Fruit fly (Drosophila melanogaster) whole organism, prepupa: ENCODE data around the gene CG6178.

Source experiments
- Blimp-1 ChIP-seq: fragments of 200-800 bp; sonication (Bioruptor generic); optimal IDR thresholded peaks from 3 replicates; lab custom pipeline; 2017; ENCODE audit warnings: missing biosample characterization, missing genetic modification characterization, mild to moderate bottlenecking, moderate library complexity, missing genetic modification reagents
- CG10631 ChIP-seq: fragments of 200-800 bp; sonication (Bioruptor generic); optimal IDR thresholded peaks from 2 replicates; lab custom pipeline; 2016; ENCODE audit warnings: missing biosample characterization, missing genetic modification characterization
- CG10669 ChIP-seq: fragments of 200-800 bp; sonication (Bioruptor generic); optimal IDR thresholded peaks from 3 replicates; lab custom pipeline; 2018; ENCODE audit warnings: missing biosample characterization, mild to moderate bottlenecking, missing genetic modification characterization, moderate library complexity
- CG11294 ChIP-seq: fragments of 200-800 bp; sonication (Bioruptor generic); IDR thresholded peaks from 2 replicates; pipeline ENCODE4 v1.3.6; 2022; ENCODE audit warnings: missing biosample characterization, missing genetic modification characterization
- CG11762 ChIP-seq: fragments of 200-800 bp; sonication (Bioruptor generic); optimal IDR thresholded peaks from 3 replicates; lab custom pipeline; 2016; ENCODE audit warnings: missing biosample characterization, missing genetic modification characterization; ENCODE audit not compliant: insufficient read depth
- CG15336 ChIP-seq: fragments of 200-800 bp; sonication (Bioruptor generic); IDR thresholded peaks from 2 replicates; pipeline ENCODE4 v1.3.6; 2022; ENCODE audit warnings: missing biosample characterization, missing genetic modification characterization
- CG1621 ChIP-seq: fragments of 200-800 bp; sonication (Bioruptor generic); optimal IDR thresholded peaks from 3 replicates; lab custom pipeline; 2018; ENCODE audit warnings: missing biosample characterization, mild to moderate bottlenecking, missing genetic modification characterization
- CG16779 ChIP-seq: fragments of 200-800 bp; sonication (Bioruptor generic); optimal IDR thresholded peaks from 3 replicates; lab custom pipeline; 2017; ENCODE audit warnings: missing biosample characterization, mild to moderate bottlenecking, missing genetic modification characterization
- CG3032 ChIP-seq: fragments of 200-800 bp; optimal IDR thresholded peaks from 2 replicates; lab custom pipeline; 2019; ENCODE audit warnings: missing biosample characterization, mild to moderate bottlenecking, missing genetic modification characterization, moderate library complexity
- CG32006 ChIP-seq: fragments of 200-800 bp; sonication (Bioruptor generic); optimal IDR thresholded peaks from 3 replicates; lab custom pipeline; 2017; ENCODE audit warnings: missing biosample characterization, mild to moderate bottlenecking, missing genetic modification characterization
- CG3919 ChIP-seq: fragments of 200-800 bp; sonication (Bioruptor generic); optimal IDR thresholded peaks from 3 replicates; lab custom pipeline; 2016; ENCODE audit warnings: missing biosample characterization, missing genetic modification characterization
- CG4318 ChIP-seq: fragments of 200-800 bp; sonication (Bioruptor generic); optimal IDR thresholded peaks from 3 replicates; lab custom pipeline; 2017; ENCODE audit warnings: missing biosample characterization, mild to moderate bottlenecking, missing genetic modification characterization
- CG6792 ChIP-seq: fragments of 200-800 bp; sonication (Bioruptor generic); optimal IDR thresholded peaks from 3 replicates; lab custom pipeline; 2016; ENCODE audit warnings: missing biosample characterization, missing genetic modification characterization
- CG6808 ChIP-seq: fragments of 200-800 bp; sonication (Bioruptor generic); optimal IDR thresholded peaks from 3 replicates; lab custom pipeline; 2017; ENCODE audit warnings: missing biosample characterization, missing genetic modification characterization, mild to moderate bottlenecking, moderate library complexity, missing genetic modification reagents
- CG6854 ChIP-seq: fragments of 200-800 bp; sonication (Bioruptor generic); optimal IDR thresholded peaks from 2 replicates; lab custom pipeline; 2017; ENCODE audit warnings: missing biosample characterization, mild to moderate bottlenecking, missing genetic modification characterization
- CG7368 ChIP-seq: fragments of 200-800 bp; sonication (Bioruptor generic); optimal IDR thresholded peaks from 3 replicates; lab custom pipeline; 2016; ENCODE audit warnings: missing biosample characterization, missing genetic modification characterization
- CG8119 ChIP-seq: fragments of 200-800 bp; sonication (Bioruptor generic); IDR thresholded peaks from 3 replicates; pipeline ENCODE4 v1.3.6; 2022; ENCODE audit warnings: missing biosample characterization, missing genetic modification characterization
- CG9139 ChIP-seq: fragments of 200-800 bp; sonication (Bioruptor generic); optimal IDR thresholded peaks from 3 replicates; lab custom pipeline; 2017; ENCODE audit warnings: missing biosample characterization, mild to moderate bottlenecking, missing genetic modification characterization
- Eip75B ChIP-seq: fragments of 200-800 bp; sonication (Bioruptor generic); optimal IDR thresholded peaks from 3 replicates; lab custom pipeline; 2016; ENCODE audit warnings: missing biosample characterization, missing genetic modification characterization
- Eip78C ChIP-seq: fragments of 200-800 bp; sonication (Bioruptor generic); peaks from one replicate; lab custom pipeline; 2016; ENCODE audit warnings: missing biosample characterization, missing genetic modification characterization
- Ets21C ChIP-seq: fragments of 200-800 bp; sonication (Bioruptor generic); optimal IDR thresholded peaks from 3 replicates; lab custom pipeline; 2016; ENCODE audit warnings: missing biosample characterization, missing genetic modification characterization
- Ets96B ChIP-seq: fragments of 200-800 bp; optimal IDR thresholded peaks from 2 replicates; lab custom pipeline; 2019; ENCODE audit warnings: missing biosample characterization, mild to moderate bottlenecking, missing genetic modification characterization, moderate library complexity
- Gug ChIP-seq: fragments of 200-800 bp; sonication (Bioruptor generic); IDR thresholded peaks from 2 replicates; pipeline ENCODE4 v1.3.6; 2022; ENCODE audit warnings: missing biosample characterization, missing genetic modification characterization
- Hr38 ChIP-seq: sonication (Bioruptor generic); optimal IDR thresholded peaks from 2 replicates; lab custom pipeline; 2016; ENCODE audit warnings: missing biosample characterization, missing genetic modification characterization
- Hr39 ChIP-seq: fragments of 200-800 bp; sonication (Bioruptor generic); optimal IDR thresholded peaks from 2 replicates; lab custom pipeline; 2016; ENCODE audit warnings: missing biosample characterization, missing genetic modification characterization
- Hr4 ChIP-seq: fragments of 200-800 bp; sonication (Bioruptor generic); optimal IDR thresholded peaks from 3 replicates; lab custom pipeline; 2016; ENCODE audit warnings: missing biosample characterization, missing genetic modification characterization
- OdsH ChIP-seq: fragments of 200-800 bp; sonication (Bioruptor generic); optimal IDR thresholded peaks from 3 replicates; lab custom pipeline; 2016; ENCODE audit warnings: missing biosample characterization, missing genetic modification characterization
- Sox14 ChIP-seq: fragments of 200-800 bp; sonication (Bioruptor generic); optimal IDR thresholded peaks from 3 replicates; lab custom pipeline; 2016; ENCODE audit warnings: missing biosample characterization, missing genetic modification characterization
- Sox15 ChIP-seq: fragments of 200-800 bp; sonication (Bioruptor generic); optimal IDR thresholded peaks from 3 replicates; lab custom pipeline; 2016; ENCODE audit warnings: missing biosample characterization, missing genetic modification characterization
- achi ChIP-seq: fragments of 200-800 bp; sonication (Bioruptor generic); optimal IDR thresholded peaks from 3 replicates; lab custom pipeline; 2016; ENCODE audit warnings: missing biosample characterization, missing genetic modification characterization
- cyc ChIP-seq: fragments of 200-800 bp; sonication (Bioruptor generic); optimal IDR thresholded peaks from 3 replicates; lab custom pipeline; 2016; ENCODE audit warnings: missing biosample characterization, missing genetic modification characterization
- dac ChIP-seq: fragments of 200-800 bp; sonication (Bioruptor generic); optimal IDR thresholded peaks from 2 replicates; lab custom pipeline; 2017; ENCODE audit warnings: missing biosample characterization, mild to moderate bottlenecking, missing genetic modification characterization
- dsx ChIP-seq: fragments of 200-800 bp; optimal IDR thresholded peaks from 3 replicates; lab custom pipeline; 2019; ENCODE audit warnings: missing biosample characterization, mild to moderate bottlenecking, missing genetic modification characterization, moderate library complexity; ENCODE audit not compliant: poor library complexity, severe bottlenecking
- eg ChIP-seq: fragments of 200-800 bp; sonication (Bioruptor generic); IDR thresholded peaks from 3 replicates; pipeline ENCODE4 v1.3.6; 2022; ENCODE audit warnings: missing biosample characterization, missing genetic modification characterization
- esn ChIP-seq: fragments of 200-800 bp; sonication (Bioruptor generic); optimal IDR thresholded peaks from 2 replicates; lab custom pipeline; 2016; ENCODE audit warnings: missing biosample characterization, mild to moderate bottlenecking, missing genetic modification characterization, moderate library complexity
- fd59A ChIP-seq: fragments of 200-800 bp; sonication (Bioruptor generic); optimal IDR thresholded peaks from 2 replicates; lab custom pipeline; 2017; ENCODE audit warnings: missing biosample characterization, mild to moderate bottlenecking, missing genetic modification characterization, missing genetic modification reagents
- fkh ChIP-seq: fragments of 200-800 bp; sonication (Bioruptor generic); optimal IDR thresholded peaks from 3 replicates; lab custom pipeline; 2017; ENCODE audit warnings: missing biosample characterization, mild to moderate bottlenecking, missing genetic modification characterization, moderate library complexity
- lz ChIP-seq: fragments of 200-800 bp; sonication (Bioruptor generic); optimal IDR thresholded peaks from 3 replicates; lab custom pipeline; 2016; ENCODE audit warnings: missing biosample characterization, missing genetic modification characterization
- net ChIP-seq: fragments of 200-800 bp; sonication (Bioruptor generic); optimal IDR thresholded peaks from 3 replicates; lab custom pipeline; 2016; ENCODE audit warnings: missing biosample characterization, missing genetic modification characterization
- spab ChIP-seq: fragments of 200-800 bp; sonication (Bioruptor generic); optimal IDR thresholded peaks from 2 replicates; lab custom pipeline; 2017; ENCODE audit warnings: missing biosample characterization, mild to moderate bottlenecking, missing genetic modification characterization, missing genetic modification reagents
- ss ChIP-seq, 2 experiments: fragments of 200-800 bp; sonication (Bioruptor generic); optimal IDR thresholded peaks; 2 replicates in 1 of 2; 3 replicates in 1 of 2; lab custom pipeline; 2017 to 2018; ENCODE audit warnings: mild to moderate bottlenecking in 2 of 2, missing biosample characterization in 2 of 2, missing genetic modification characterization in 2 of 2, moderate library complexity in 1 of 2
- svp ChIP-seq: fragments of 200-800 bp; sonication (Bioruptor generic); peaks from one replicate; lab custom pipeline; 2016; ENCODE audit warnings: missing biosample characterization, missing genetic modification characterization
- topi ChIP-seq: fragments of 200-800 bp; sonication (Bioruptor generic); optimal IDR thresholded peaks from 3 replicates; lab custom pipeline; 2016; ENCODE audit warnings: missing biosample characterization, missing genetic modification characterization

The CG6178 gene

dm6 chr3R:24169362-24169761 lies 17.2 kb downstream of the CG6178 start, which contains the start of gene CG5510 (continued):
- TF ChIP-seq CG1621 (tag; lab: Kevin White, UChicago) (no peak), CG8119 (no peak), eg (GFP tag; lab: Robert Waterston, UW) (peak; percentile 48; the same call in 1 of the 3 replicates), CG4318 (GFP tag; lab: Kevin White, UChicago) (no peak), CG9139 (GFP tag; lab: Kevin White, UChicago) (no peak), CG32006 (no peak), Hr38 (no peak), lz (GFP tag; lab: Kevin White, UChicago) (peak; percentile 47), CG6808 (GFP tag; lab: Kevin White, UChicago) (no peak), Ets96B (tag; lab: Kevin White, UChicago) (no peak), fd59A (GFP tag; lab: Kevin White, UChicago) (no peak)
- TF ChIP-seq, all 60 proteins: peak for 13

- TF ChIP-seq svp (GFP tag; lab: Kevin White, UChicago) = no peak
- no peak for TF ChIP-seq Blimp-1 (GFP tag; lab: Kevin White, UChicago)
- TF ChIP-seq net = no peak
- TF ChIP-seq ss (GFP tag; optimal IDR thresholded peaks at IDR 0.05; lab: Kevin White, UChicago) = no peak
- TF ChIP-seq Sox15 (GFP tag; lab: Kevin White, UChicago) = no peak
- no peak for TF ChIP-seq dac (GFP tag; lab: Kevin White, UChicago)
- no peak for TF ChIP-seq Eip78C (GFP tag; lab: Kevin White, UChicago)
- TF ChIP-seq CG10631 (GFP tag; lab: Kevin White, UChicago) = no peak
- no peak for TF ChIP-seq Hr39
- no peak for TF ChIP-seq CG4318 (GFP tag; lab: Kevin White, UChicago)
- no peak for TF ChIP-seq Hr4 (GFP tag; lab: Kevin White, UChicago)
- no peak for TF ChIP-seq CG9139 (GFP tag; lab: Kevin White, UChicago)
Observed at dm6 chr3R:24172379-24172778, 20.2 kb downstream of the CG6178 start, which contains the start of gene CG13606. Gene CG13606, plus strand, starts transcription at chr3R:24172628.

dm6 chr3R:24186188-24186587 lies 34.0 kb downstream of the CG6178 start, which contains the start of gene mora:
Gene mora, plus strand, starts transcription at chr3R:24186359.
- TF ChIP-seq eg (GFP tag; lab: Robert Waterston, UW) (no peak), Eip78C (GFP tag; lab: Kevin White, UChicago) (peak; percentile 34)

dm6 chr3R:24188619-24189018 lies 36.5 kb downstream of the CG6178 start, which contains the start of gene CG5515:
Gene CG5515, minus strand, starts transcription at chr3R:24188896.
- TF ChIP-seq Gug (GFP tag; lab: Robert Waterston, UW) = no peak
- TF ChIP-seq cyc (GFP tag; lab: Kevin White, UChicago) = peak; percentile 57
- peak; percentile 81 for TF ChIP-seq esn (GFP tag; lab: Kevin White, UChicago)
- no peak for TF ChIP-seq CG10669
- no peak for TF ChIP-seq Blimp-1 (GFP tag; lab: Kevin White, UChicago)
- TF ChIP-seq dsx = no peak
- no peak for TF ChIP-seq svp (GFP tag; lab: Kevin White, UChicago)
- no peak for TF ChIP-seq CG3919 (GFP tag; lab: Kevin White, UChicago)
- TF ChIP-seq Eip78C (GFP tag; lab: Kevin White, UChicago) = peak; percentile 78
- no peak for TF ChIP-seq achi (GFP tag; lab: Kevin White, UChicago)
- no peak for TF ChIP-seq Hr38
- no peak for TF ChIP-seq CG1621 (tag; lab: Kevin White, UChicago)
- TF ChIP-seq CG10631 (GFP tag; lab: Kevin White, UChicago) = peak; percentile 62
- no peak for TF ChIP-seq fkh (GFP tag; lab: Kevin White, UChicago)
- peak; percentile 78 for TF ChIP-seq Hr4 (GFP tag; lab: Kevin White, UChicago)
- TF ChIP-seq lz (GFP tag; lab: Kevin White, UChicago) = peak; percentile 77
- TF ChIP-seq dac (GFP tag; lab: Kevin White, UChicago) = peak; percentile 14
- peak; percentile 79 for TF ChIP-seq Sox14 (GFP tag; lab: Kevin White, UChicago)
- peak; percentile 45 for TF ChIP-seq CG6792 (GFP tag; lab: Kevin White, UChicago)
- TF ChIP-seq CG11294 (GFP tag; lab: Robert Waterston, UW) = peak; percentile 14; the same call in 1 of the 2 replicates
- TF ChIP-seq topi (GFP tag; lab: Kevin White, UChicago) = peak; percentile 75
- TF ChIP-seq CG16779 (tag; lab: Kevin White, UChicago) = no peak
- TF ChIP-seq Ets96B (tag; lab: Kevin White, UChicago) = no peak
- no peak for TF ChIP-seq CG15336 (GFP tag; lab: Robert Waterston, UW)
- TF ChIP-seq net = peak; percentile 48
- TF ChIP-seq fd59A (GFP tag; lab: Kevin White, UChicago) = no peak
- TF ChIP-seq CG3032 = peak; percentile 48
- TF ChIP-seq spab (GFP tag; lab: Kevin White, UChicago) = no peak
- TF ChIP-seq CG7368 (GFP tag; lab: Kevin White, UChicago) = no peak
- no peak for TF ChIP-seq Eip75B (GFP tag; lab: Kevin White, UChicago)
- peak; percentile 73 for TF ChIP-seq OdsH
- peak; percentile 67 for TF ChIP-seq Ets21C (GFP tag; lab: Kevin White, UChicago)
- TF ChIP-seq ss (GFP tag; optimal IDR thresholded peaks at IDR 0.05; lab: Kevin White, UChicago) = no peak
- peak; percentile 64 for TF ChIP-seq Sox15 (GFP tag; lab: Kevin White, UChicago)
- TF ChIP-seq CG11762 (GFP tag; lab: Kevin White, UChicago) = peak; percentile 26
- TF ChIP-seq CG6854 (GFP tag; lab: Kevin White, UChicago) = no peak
